Worm (Caenorhabditis elegans): ENCODE data around the gene shw-3.
A peak's percentile ranks its signal among the peaks of the same experiment; 100 is the strongest.

The shw-3 gene

DNA sequence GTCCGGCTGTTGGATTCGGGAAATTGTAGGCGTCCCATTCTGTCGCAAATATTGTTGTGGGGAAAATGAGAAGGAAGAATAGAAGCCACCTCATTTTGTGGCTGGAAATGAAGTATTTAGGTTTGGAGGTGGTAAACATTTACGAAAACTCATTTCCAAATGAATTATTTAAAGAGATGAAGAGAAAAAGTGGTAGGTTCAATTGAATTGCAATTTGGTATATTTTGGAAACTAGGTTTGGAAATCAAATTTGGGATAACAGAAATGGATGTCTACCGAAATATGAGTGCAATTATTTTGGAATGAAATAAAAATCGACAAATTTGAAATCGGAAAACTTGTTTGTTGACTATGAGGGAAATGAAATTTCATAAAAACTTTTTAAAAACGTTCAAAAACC is 21.9 kb upstream of the shw-3 start, which contains the start of gene F15B9.10:
F15B9.10 (minus strand) TSS at position 101 of the 400 bp plus-strand sequence.
- TF ChIP-seq snpc-4 (tag; optimal IDR thresholded peaks at IDR 0.05): no peak
- peak in 1 of 2 experiments; percentile 3 for TF ChIP-seq unc-62 (GFP tag; optimal IDR thresholded peaks at IDR 0.05 in 1 of 2)
- no peak for TF ChIP-seq unc-62 (tag; optimal IDR thresholded peaks at IDR 0.05)
- no peak for TF ChIP-seq gei-8 (GFP tag; optimal IDR thresholded peaks at IDR 0.05)
- no peak for TF ChIP-seq mep-1 (tag; optimal IDR thresholded peaks at IDR 0.05)
- no peak for TF ChIP-seq lin-39 (tag; optimal IDR thresholded peaks at IDR 0.05)
- no peak for TF ChIP-seq tag-97 (GFP tag; IDR thresholded peaks at IDR 0.05)

ce11 chrV:13006754-13007153 is 19.8 kb upstream of the shw-3 start:
- TF ChIP-seq tag-97 (GFP tag; IDR thresholded peaks at IDR 0.05) (no peak), arid-1 (GFP tag; conservative IDR thresholded peaks at IDR 0.05) (0 out of 2 replicates have a peak, but pooled peaks have one; percentile 28), lin-38 (GFP tag; IDR thresholded peaks at IDR 0.05) (peak; percentile 40), ceh-20 (GFP tag; IDR thresholded peaks at IDR 0.05) (no peak), lin-29 (GFP tag; IDR thresholded peaks at IDR 0.05) (no peak)

ce11 chrV:13004374-13004773 is 17.4 kb upstream of the shw-3 start:
- TF ChIP-seq zfp-3 (GFP tag; conservative IDR thresholded peaks at IDR 0.05): no peak
- TF ChIP-seq set-16 (GFP tag; IDR thresholded peaks at IDR 0.05): peak; percentile 90
- no peak for TF ChIP-seq spr-1 (tag; optimal IDR thresholded peaks at IDR 0.05)
- no peak for TF ChIP-seq daf-16 (GFP tag; optimal IDR thresholded peaks at IDR 0.05)
- TF ChIP-seq daf-16 (tag; optimal IDR thresholded peaks at IDR 0.05): no peak
- TF ChIP-seq pha-4 (GFP tag; IDR thresholded peaks at IDR 0.05): no peak
- TF ChIP-seq pha-4 (tag; optimal IDR thresholded peaks at IDR 0.05): no peak
- TF ChIP-seq Y75B8A.6 (GFP tag; IDR thresholded peaks at IDR 0.05): no peak
- TF ChIP-seq aha-1 (tag): peak; percentile 69
- no peak for TF ChIP-seq ctbp-1 (GFP tag; IDR thresholded peaks at IDR 0.05)
- TF ChIP-seq nhr-76 (tag; optimal IDR thresholded peaks at IDR 0.05): no peak
- no peak for TF ChIP-seq mdl-1 (tag; optimal IDR thresholded peaks at IDR 0.05)
- TF ChIP-seq snpc-1.2 (GFP tag; IDR thresholded peaks at IDR 0.05): no peak
- TF ChIP-seq D1046.2 (GFP tag; IDR thresholded peaks at IDR 0.05): peak; percentile 71; the same call in 1 of the 2 replicates

ce11 chrV:13003378-13003777 is 16.4 kb upstream of the shw-3 start:
- TF ChIP-seq skn-1 (tag; optimal IDR thresholded peaks at IDR 0.05) (no peak), dmd-8 (GFP tag; IDR thresholded peaks at IDR 0.05) (peak; percentile 95), duxl-1 (tag; optimal IDR thresholded peaks at IDR 0.05; ENCODE audit: poor library complexity) (peak; percentile 61), ctbp-1 (GFP tag; IDR thresholded peaks at IDR 0.05) (peak; percentile 85), nhr-237 (tag; optimal IDR thresholded peaks at IDR 0.05) (no peak), zip-11 (GFP tag; IDR thresholded peaks at IDR 0.05) (peak; percentile 80; the same call in 1 of the 2 replicates), lin-13 (GFP tag; optimal IDR thresholded peaks at IDR 0.05) (peak; percentile 36), Y105C5A.15 (GFP tag; IDR thresholded peaks at IDR 0.05) (peak; percentile 85), ZK546.5 (tag; optimal IDR thresholded peaks at IDR 0.05) (no peak), daf-16 (GFP tag; optimal IDR thresholded peaks at IDR 0.05) (peak; percentile 46 to 88), daf-16 (tag; optimal IDR thresholded peaks at IDR 0.05) (peak; percentile 65), nhr-6 (tag; optimal IDR thresholded peaks at IDR 0.05) (peak; percentile 61), nhr-28 (tag; optimal IDR thresholded peaks at IDR 0.05) (peak; percentile 72), nhr-102 (tag; optimal IDR thresholded peaks at IDR 0.05) (peak; percentile 71), dpl-1 (GFP tag; optimal IDR thresholded peaks at IDR 0.05) (peak; percentile 46), jun-1 (tag; optimal IDR thresholded peaks at IDR 0.05) (no peak), ama-1 (optimal IDR thresholded peaks at IDR 0.05) (no peak), F37D6.2 (tag; optimal IDR thresholded peaks at IDR 0.05) (peak; percentile 52), ZK337.2 (GFP tag; IDR thresholded peaks at IDR 0.05) (0 out of 2 replicates have a peak, but pooled peaks have one; percentile 49), spr-3 (GFP tag; optimal IDR thresholded peaks at IDR 0.05) (peak; percentile 86), F10B5.3 (tag; optimal IDR thresholded peaks at IDR 0.05) (peak; percentile 65), zag-1 (tag; optimal IDR thresholded peaks at IDR 0.05) (no peak), tra-1 (GFP tag; IDR thresholded peaks at IDR 0.05) (peak; percentile 77), ceh-62 (tag; optimal IDR thresholded peaks at IDR 0.05) (no peak), ceh-32 (tag; optimal IDR thresholded peaks at IDR 0.05; ENCODE audit: poor library complexity) (peak; percentile 25), nhr-41 (GFP tag; IDR thresholded peaks at IDR 0.05) (peak; percentile 89), daf-8 (GFP tag; IDR thresholded peaks at IDR 0.05) (no peak), aha-1 (tag) (peak; percentile 42)
